Worm (Caenorhabditis elegans) whole organism, young adult: ENCODE data around the gene math-13.

Experiments
- Y53G8AR.9 ChIP-seq: fragments of 200-800 bp; sonication (Bioruptor generic); conservative IDR thresholded peaks from 2 replicates; pipeline ENCODE4 v1.3.6; 2022; ENCODE audit warnings: missing genetic modification reagents, missing genetic modification characterization, missing compliant biosample characterization
- nfya-1 ChIP-seq: sonication (generic microtip); optimal IDR thresholded peaks from 2 replicates; lab custom pipeline; 2017; ENCODE audit warnings: antibody characterized with exemption, missing compliant biosample characterization, missing genetic modification characterization, borderline replicate concordance; ENCODE audit not compliant: insufficient read depth
- nhr-179 ChIP-seq: sonication (generic microtip); optimal IDR thresholded peaks from 2 replicates; lab custom pipeline; 2016; ENCODE audit warnings: mild to moderate bottlenecking, missing genetic modification characterization, missing compliant biosample characterization

- TF ChIP-seq nfya-1 (tag; lab: Kevin White, UChicago), result no peak
- TF ChIP-seq Y53G8AR.9, result no peak
- no peak for TF ChIP-seq nhr-179 (tag; lab: Kevin White, UChicago)
These were observed 37.0 kb downstream of the math-13 start, which contains the start of gene math-31 for ce11 chrII:1912741-1913140.
